Worm (Caenorhabditis elegans) whole organism, L3 larva: ENCODE data around the gene tank-1.

Experiments used
- R02D3.7 ChIP-seq: fragments of 150-350 bp; optimal IDR thresholded peaks from 2 replicates; lab custom pipeline; 2014; ENCODE audit warnings: missing biosample characterization, missing genetic modification characterization
- ZK546.5 ChIP-seq: sonication (generic microtip); optimal IDR thresholded peaks from 2 replicates; lab custom pipeline; 2017; ENCODE audit warnings: missing biosample characterization, missing genetic modification characterization
- aly-2 ChIP-seq: fragments of 150-350 bp; optimal IDR thresholded peaks from 2 replicates; lab custom pipeline; 2014; ENCODE audit warnings: missing biosample characterization, missing genetic modification characterization
- ama-1 ChIP-seq: fragments of 150-350 bp; optimal IDR thresholded peaks from 2 replicates; lab custom pipeline; 2018
- egl-27 ChIP-seq: sonication (generic microtip); optimal IDR thresholded peaks from 4 replicates; lab custom pipeline; 2017; ENCODE audit warnings: missing biosample characterization, missing genetic modification reagents, missing genetic modification characterization
- fkh-10 ChIP-seq: sonication (generic microtip); optimal IDR thresholded peaks from 2 replicates; lab custom pipeline; 2017; ENCODE audit warnings: missing biosample characterization, missing genetic modification reagents, missing genetic modification characterization
- nhr-11 ChIP-seq: fragments of 150-350 bp; optimal IDR thresholded peaks from 2 replicates; lab custom pipeline; 2014; ENCODE audit warnings: missing biosample characterization, missing genetic modification characterization
- nhr-23 ChIP-seq: fragments of 150-350 bp; optimal IDR thresholded peaks from 2 replicates; lab custom pipeline; 2014; ENCODE audit warnings: missing biosample characterization, missing genetic modification reagents, missing genetic modification characterization
- nhr-237 ChIP-seq: fragments of 150-350 bp; optimal IDR thresholded peaks from 2 replicates; lab custom pipeline; 2014; ENCODE audit warnings: missing biosample characterization, missing genetic modification characterization
- nhr-28 ChIP-seq: fragments of 150-350 bp; optimal IDR thresholded peaks from 2 replicates; lab custom pipeline; 2014; ENCODE audit warnings: missing biosample characterization, missing genetic modification characterization
- nhr-43 ChIP-seq: sonication (generic microtip); optimal IDR thresholded peaks from 2 replicates; lab custom pipeline; 2016; ENCODE audit warnings: mild to moderate bottlenecking, missing genetic modification characterization, missing compliant biosample characterization; ENCODE audit not compliant: poor library complexity, severe bottlenecking
- skn-1 ChIP-seq: fragments of 150-350 bp; optimal IDR thresholded peaks from 2 replicates; lab custom pipeline; 2014; ENCODE audit warnings: missing biosample characterization, missing genetic modification characterization
- snpc-4 ChIP-seq: fragments of 150-350 bp; optimal IDR thresholded peaks from 2 replicates; lab custom pipeline; 2014; ENCODE audit warnings: missing biosample characterization, missing genetic modification characterization

DNA sequence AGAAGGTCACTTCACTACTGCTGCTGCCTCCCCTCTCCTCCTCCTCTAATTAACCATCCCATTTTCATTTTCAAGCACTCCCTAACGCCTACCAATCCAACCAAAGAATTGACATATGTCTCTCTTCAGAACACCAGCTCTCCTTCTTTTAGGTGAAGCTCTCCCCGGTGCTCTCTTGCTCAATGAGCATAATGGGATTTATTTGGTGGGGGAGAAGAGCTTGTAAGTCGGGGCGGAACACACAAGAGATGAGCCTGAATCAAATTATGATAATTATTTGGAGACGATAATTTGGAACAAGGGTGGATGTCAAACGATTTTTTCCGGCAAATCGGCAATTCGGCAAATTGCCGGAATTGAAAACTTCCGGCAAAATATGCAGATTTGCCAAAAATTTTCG is 32.7 kb downstream of the tank-1 start:
- TF ChIP-seq nhr-23 (tag; lab: Kevin White, UChicago) (no peak), skn-1 (no peak), aly-2 (tag; lab: Kevin White, UChicago) (no peak), nhr-43 (no peak), snpc-4 (no peak), egl-27 (tag; lab: Kevin White, UChicago) (no peak), fkh-10 (GFP tag; lab: Kevin White, UChicago) (no peak), nhr-28 (tag; lab: Kevin White, UChicago) (no peak), nhr-237 (no peak), ama-1 (lab: Kevin White, UChicago) (no peak), nhr-11 (tag; lab: Kevin White, UChicago) (no peak), ZK546.5 (no peak), R02D3.7 (no peak)
